Worm (Caenorhabditis elegans): ENCODE data around the gene T07D1.3.

The T07D1.3 gene

DNA sequence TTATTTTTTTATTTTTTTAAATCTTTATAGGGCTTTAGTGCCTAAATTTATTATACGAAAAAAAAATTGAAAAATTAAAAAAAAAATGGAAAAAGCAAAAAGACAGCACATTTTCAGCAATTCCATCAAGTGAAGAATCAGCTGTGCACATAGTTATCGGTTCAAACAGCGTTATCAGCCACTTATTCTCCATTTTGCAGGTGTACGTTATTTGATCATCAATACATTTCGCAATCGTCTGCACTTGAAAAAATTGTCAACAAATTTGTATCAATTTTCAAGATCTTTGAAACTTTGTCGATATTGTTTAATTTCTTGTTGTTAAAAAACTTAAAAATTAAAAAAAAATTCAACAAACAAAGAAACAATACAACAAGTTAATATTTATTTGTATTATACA lies 3.5 kb downstream of the T07D1.3 start:
- TF ChIP-seq C08G9.2 (tag; optimal IDR thresholded peaks at IDR 0.05), result no peak
- TF ChIP-seq elt-2 (tag; optimal IDR thresholded peaks at IDR 0.05), result peak; percentile 38

DNA sequence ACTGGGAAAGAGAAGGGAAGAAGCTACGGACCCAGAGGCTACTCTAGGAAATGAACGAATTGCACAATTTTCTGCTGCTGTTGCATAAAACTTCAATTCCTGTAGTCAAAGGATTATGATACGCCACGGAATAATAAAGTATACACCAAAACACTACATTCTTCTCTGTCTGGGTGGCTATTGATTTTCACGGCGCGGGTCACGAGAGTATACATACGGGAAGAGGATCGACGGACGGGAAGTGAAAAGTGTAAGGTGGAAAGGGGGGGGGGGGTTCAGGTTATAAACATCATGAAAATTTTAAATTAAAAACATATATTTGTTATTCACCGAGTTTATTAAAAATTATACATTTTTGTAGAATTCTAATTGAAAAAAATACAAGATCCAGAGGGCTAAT lies 3.9 kb downstream of the T07D1.3 start:
- no peak for TF ChIP-seq tbx-7 (tag; optimal IDR thresholded peaks at IDR 0.05)
- TF ChIP-seq ceh-19 (GFP tag; optimal IDR thresholded peaks at IDR 0.05), result no peak
- TF ChIP-seq gmeb-2 (tag; optimal IDR thresholded peaks at IDR 0.05), result no peak
- no peak for TF ChIP-seq dve-1 (tag; optimal IDR thresholded peaks at IDR 0.05)
- TF ChIP-seq ceh-2 (tag; optimal IDR thresholded peaks at IDR 0.05), result no peak
- TF ChIP-seq unc-3 (GFP tag; conservative IDR thresholded peaks at IDR 0.05), result no peak
- TF ChIP-seq unc-3 (tag; optimal IDR thresholded peaks at IDR 0.05), result no peak
- no peak for TF ChIP-seq che-1 (tag; optimal IDR thresholded peaks at IDR 0.05)
- no peak for TF ChIP-seq pqm-1 (tag; optimal IDR thresholded peaks at IDR 0.05)
- TF ChIP-seq ceh-30 (tag; optimal IDR thresholded peaks at IDR 0.05), result no peak
- TF ChIP-seq hlh-30 (tag; optimal IDR thresholded peaks at IDR 0.05; ENCODE audit: insufficient read depth), result peak; percentile 44
- no peak for TF ChIP-seq ceh-34 (tag; optimal IDR thresholded peaks at IDR 0.05)
- peak; percentile 72 for TF ChIP-seq ceh-48 (tag; optimal IDR thresholded peaks at IDR 0.05)
- TF ChIP-seq ceh-45 (GFP tag; IDR thresholded peaks at IDR 0.05), result no peak
- TF ChIP-seq lim-6 (tag; optimal IDR thresholded peaks at IDR 0.05), result no peak
- TF ChIP-seq hlh-6 (tag; optimal IDR thresholded peaks at IDR 0.05), result no peak
- no peak for TF ChIP-seq fkh-10 (GFP tag; optimal IDR thresholded peaks at IDR 0.05)
- TF ChIP-seq pha-2 (tag; optimal IDR thresholded peaks at IDR 0.05), result no peak
- TF ChIP-seq unc-42 (tag; optimal IDR thresholded peaks at IDR 0.05), result no peak
- peak; percentile 3 for TF ChIP-seq nfya-1 (tag; optimal IDR thresholded peaks at IDR 0.05)
- TF ChIP-seq lin-11 (tag; optimal IDR thresholded peaks at IDR 0.05), result no peak
- peak; percentile 3 for TF ChIP-seq ceh-31 (tag; optimal IDR thresholded peaks at IDR 0.05)
- TF ChIP-seq C38D4.7 (GFP tag; optimal IDR thresholded peaks at IDR 0.05), result no peak
- no peak for TF ChIP-seq ahr-1 (tag; optimal IDR thresholded peaks at IDR 0.05)
- TF ChIP-seq pat-9 (tag; optimal IDR thresholded peaks at IDR 0.05), result no peak
- no peak for TF ChIP-seq madf-2 (tag; optimal IDR thresholded peaks at IDR 0.05)
- TF ChIP-seq ceh-14 (tag; optimal IDR thresholded peaks at IDR 0.05), result no peak

DNA sequence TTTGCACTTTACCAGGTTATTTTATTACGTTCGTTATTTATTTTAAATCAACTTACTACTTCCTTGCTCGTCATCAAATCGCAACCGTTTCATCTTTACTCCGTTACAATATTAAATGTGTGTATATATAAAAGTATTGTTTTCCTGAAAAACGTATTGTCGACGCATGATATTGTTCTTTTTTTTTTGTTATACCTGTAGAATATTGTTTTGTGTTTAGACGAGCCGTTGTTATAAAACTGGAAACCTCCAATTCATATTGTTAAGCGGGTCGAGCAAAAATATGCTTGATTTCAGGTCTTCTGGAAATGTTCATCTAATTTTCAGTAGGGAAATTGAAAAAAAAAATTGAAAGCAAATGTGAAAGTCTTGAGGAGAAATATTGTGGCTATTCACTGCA lies 4.3 kb downstream of the T07D1.3 start, which contains the start of gene gid-2:
Gene gid-2 (minus strand): TSS at position 101 of the 400 bp plus-strand sequence.
- no peak for TF ChIP-seq odd-2 (tag; optimal IDR thresholded peaks at IDR 0.05)
- TF ChIP-seq C38D4.7 (GFP tag; optimal IDR thresholded peaks at IDR 0.05), result no peak
- TF ChIP-seq hlh-13 (GFP tag; optimal IDR thresholded peaks at IDR 0.05), result no peak
- no peak for TF ChIP-seq zip-5 (tag; optimal IDR thresholded peaks at IDR 0.05)
- no peak for TF ChIP-seq elt-2 (tag; optimal IDR thresholded peaks at IDR 0.05)
- no peak for TF ChIP-seq unc-3 (GFP tag; conservative IDR thresholded peaks at IDR 0.05)
- TF ChIP-seq unc-3 (tag; optimal IDR thresholded peaks at IDR 0.05), result no peak
- TF ChIP-seq hlh-30 (tag; optimal IDR thresholded peaks at IDR 0.05; ENCODE audit: insufficient read depth), result no peak
- TF ChIP-seq lin-11 (tag; optimal IDR thresholded peaks at IDR 0.05), result no peak
- no peak for TF ChIP-seq ceh-9 (tag; optimal IDR thresholded peaks at IDR 0.05)
- TF ChIP-seq ets-4 (tag; optimal IDR thresholded peaks at IDR 0.05), result no peak
- TF ChIP-seq hlh-8 (tag; optimal IDR thresholded peaks at IDR 0.05), result no peak
- TF ChIP-seq madf-2 (tag; optimal IDR thresholded peaks at IDR 0.05), result no peak
- no peak for TF ChIP-seq lim-6 (tag; optimal IDR thresholded peaks at IDR 0.05)
- no peak for TF ChIP-seq pha-2 (tag; optimal IDR thresholded peaks at IDR 0.05)
- TF ChIP-seq gmeb-2 (tag; optimal IDR thresholded peaks at IDR 0.05), result no peak
- TF ChIP-seq eyg-1 (tag; optimal IDR thresholded peaks at IDR 0.05), result no peak
- TF ChIP-seq ahr-1 (tag; optimal IDR thresholded peaks at IDR 0.05), result no peak

DNA sequence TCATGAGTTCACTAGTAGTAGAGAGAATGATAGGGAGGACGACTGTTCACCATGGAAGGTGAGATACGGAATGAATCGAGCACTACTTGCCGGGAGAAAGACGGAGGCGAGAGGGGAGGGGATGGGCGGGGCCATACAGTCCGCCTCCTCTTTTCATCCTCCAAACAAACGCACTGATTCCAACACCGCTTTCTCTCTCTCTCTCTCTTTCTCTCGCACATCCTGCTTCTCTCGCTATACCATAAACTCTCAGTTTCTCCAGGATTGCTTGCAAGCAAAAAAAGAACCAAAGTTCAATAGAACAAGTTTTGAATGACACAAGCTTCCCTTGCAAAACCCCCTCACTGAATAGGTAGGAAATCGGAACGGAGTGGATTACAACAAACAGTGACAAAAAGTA lies 7.9 kb downstream of the T07D1.3 start:
- no peak for TF ChIP-seq pros-1 (tag; optimal IDR thresholded peaks at IDR 0.05)
- TF ChIP-seq hlh-30 (tag; optimal IDR thresholded peaks at IDR 0.05; ENCODE audit: insufficient read depth), result no peak
- no peak for TF ChIP-seq odd-2 (tag; optimal IDR thresholded peaks at IDR 0.05)
- no peak for TF ChIP-seq pat-9 (tag; optimal IDR thresholded peaks at IDR 0.05)
- TF ChIP-seq zip-5 (tag; optimal IDR thresholded peaks at IDR 0.05), result no peak

Data from whole organism, late embryonic.